Worm (Caenorhabditis elegans) whole organism, L2 larva: ENCODE results near the gene T06D8.2.

Experiments
- C34F6.9 ChIP-seq: fragments of 150-350 bp; optimal IDR thresholded peaks from 2 replicates; lab custom pipeline; 2014; ENCODE audit warnings: missing biosample characterization, missing genetic modification characterization
- F13H6.1 ChIP-seq: sonication (generic microtip); optimal IDR thresholded peaks from 2 replicates; lab custom pipeline; 2016; ENCODE audit warnings: missing genetic modification characterization, missing compliant biosample characterization
- R02D3.7 ChIP-seq: fragments of 150-350 bp; optimal IDR thresholded peaks from 2 replicates; lab custom pipeline; 2014; ENCODE audit warnings: missing biosample characterization, missing genetic modification characterization
- Y55F3AM.14 ChIP-seq: fragments of 200-800 bp; sonication (Bioruptor generic); optimal IDR thresholded peaks from 2 replicates; lab custom pipeline; 2018; ENCODE audit warnings: mild to moderate bottlenecking, missing genetic modification characterization, missing compliant biosample characterization
- ZK546.5 ChIP-seq: sonication (generic microtip); optimal IDR thresholded peaks from 2 replicates; lab custom pipeline; 2017; ENCODE audit warnings: missing biosample characterization, missing genetic modification characterization
- alr-1 ChIP-seq: fragments of 150-350 bp; optimal IDR thresholded peaks from 2 replicates; lab custom pipeline; 2014; ENCODE audit warnings: missing biosample characterization, missing genetic modification characterization
- aly-2 ChIP-seq: fragments of 150-350 bp; optimal IDR thresholded peaks from 2 replicates; lab custom pipeline; 2014; ENCODE audit warnings: missing biosample characterization, missing genetic modification characterization
- ama-1 ChIP-seq: fragments of 150-350 bp; optimal IDR thresholded peaks from 2 replicates; lab custom pipeline; 2018; ENCODE audit warnings: inconsistent platforms
- ceh-16 ChIP-seq: fragments of 150-350 bp; optimal IDR thresholded peaks from 2 replicates; lab custom pipeline; 2014; ENCODE audit warnings: missing biosample characterization, missing genetic modification characterization
- crh-2 ChIP-seq: sonication (generic microtip); optimal IDR thresholded peaks from 2 replicates; lab custom pipeline; 2017; ENCODE audit warnings: missing biosample characterization, missing genetic modification characterization
- dmd-4 ChIP-seq: sonication (generic microtip); optimal IDR thresholded peaks from 2 replicates; lab custom pipeline; 2017; ENCODE audit warnings: missing biosample characterization, missing genetic modification characterization
- egl-27 ChIP-seq: sonication (generic microtip); optimal IDR thresholded peaks from 3 replicates; lab custom pipeline; 2017; ENCODE audit warnings: missing biosample characterization, missing genetic modification reagents, missing genetic modification characterization
- elt-3 ChIP-seq: sonication (generic microtip); optimal IDR thresholded peaks from 2 replicates; lab custom pipeline; 2017; ENCODE audit warnings: missing biosample characterization, missing genetic modification characterization
- fos-1 ChIP-seq: fragments of 150-350 bp; optimal IDR thresholded peaks from 2 replicates; lab custom pipeline; 2014; ENCODE audit warnings: missing biosample characterization, missing genetic modification characterization
- gmeb-1 ChIP-seq: fragments of 150-350 bp; optimal IDR thresholded peaks from 2 replicates; lab custom pipeline; 2014; ENCODE audit warnings: missing biosample characterization, missing genetic modification characterization
- lin-13 ChIP-seq: fragments of 150-350 bp; optimal IDR thresholded peaks from 2 replicates; lab custom pipeline; 2014; ENCODE audit warnings: missing biosample characterization, missing genetic modification reagents, missing genetic modification characterization
- lin-39 ChIP-seq: fragments of 150-350 bp; optimal IDR thresholded peaks from 2 replicates; lab custom pipeline; 2014; ENCODE audit warnings: missing biosample characterization, missing genetic modification reagents, missing genetic modification characterization
- lsy-2 ChIP-seq, 2 experiments: fragments of 150-350 bp in 1 of 2; sonication (generic microtip) in 1 of 2; optimal IDR thresholded peaks; 2 replicates each; lab custom pipeline; 2014 to 2017; ENCODE audit warnings: missing biosample characterization in 2 of 2, missing genetic modification characterization in 2 of 2
- mab-5 ChIP-seq: fragments of 150-350 bp; optimal IDR thresholded peaks from 2 replicates; lab custom pipeline; 2014; ENCODE audit warnings: missing biosample characterization, missing genetic modification characterization
- mdl-1 ChIP-seq, 2 experiments: fragments of 150-350 bp in 1 of 2; sonication (generic microtip) in 1 of 2; optimal IDR thresholded peaks; 2 replicates each; lab custom pipeline; 2017; ENCODE audit warnings: missing biosample characterization in 2 of 2, missing genetic modification characterization in 2 of 2
- nhr-11 ChIP-seq: fragments of 150-350 bp; optimal IDR thresholded peaks from 2 replicates; lab custom pipeline; 2014; ENCODE audit warnings: missing biosample characterization, missing genetic modification characterization
- nhr-129 ChIP-seq: fragments of 150-350 bp; optimal IDR thresholded peaks from 2 replicates; lab custom pipeline; 2014; ENCODE audit warnings: missing biosample characterization, missing genetic modification characterization
- nhr-21 ChIP-seq: fragments of 150-350 bp; optimal IDR thresholded peaks from 2 replicates; lab custom pipeline; 2014; ENCODE audit warnings: missing biosample characterization, missing genetic modification characterization
- nhr-23 ChIP-seq: fragments of 150-350 bp; optimal IDR thresholded peaks from 2 replicates; lab custom pipeline; 2014; ENCODE audit warnings: missing biosample characterization, missing genetic modification reagents, missing genetic modification characterization
- nhr-25 ChIP-seq: fragments of 150-350 bp; sonication (generic microtip); optimal IDR thresholded peaks from 3 replicates; lab custom pipeline; 2014; ENCODE audit warnings: missing biosample characterization, missing genetic modification characterization
- nhr-77 ChIP-seq: fragments of 150-350 bp; optimal IDR thresholded peaks from 2 replicates; lab custom pipeline; 2014; ENCODE audit warnings: missing biosample characterization, missing genetic modification characterization
- skn-1 ChIP-seq: sonication (generic microtip); optimal IDR thresholded peaks from 2 replicates; lab custom pipeline; 2017; ENCODE audit warnings: missing biosample characterization, missing genetic modification characterization
- sma-3 ChIP-seq: sonication (generic microtip); optimal IDR thresholded peaks from 2 replicates; lab custom pipeline; 2016; ENCODE audit warnings: missing genetic modification reagents, missing genetic modification characterization, missing compliant biosample characterization
- sma-9 ChIP-seq, 2 experiments: fragments of 150-350 bp in 1 of 2; sonication (generic microtip) in 1 of 2; optimal IDR thresholded peaks; 2 replicates each; lab custom pipeline; 2014 to 2016; ENCODE audit warnings: missing genetic modification characterization in 2 of 2, mild to moderate bottlenecking in 1 of 2, missing biosample characterization in 1 of 2, missing compliant biosample characterization in 1 of 2, missing genetic modification reagents in 1 of 2, moderate library complexity in 1 of 2
- snpc-4 ChIP-seq: fragments of 150-350 bp; optimal IDR thresholded peaks from 2 replicates; lab custom pipeline; 2014; ENCODE audit warnings: missing biosample characterization, missing genetic modification characterization
- unc-39 ChIP-seq: fragments of 150-350 bp; optimal IDR thresholded peaks from 2 replicates; lab custom pipeline; 2014; ENCODE audit warnings: missing biosample characterization, missing genetic modification characterization
- unc-55 ChIP-seq: fragments of 150-350 bp; sonication (generic microtip); optimal IDR thresholded peaks from 3 replicates; lab custom pipeline; 2014; ENCODE audit warnings: missing biosample characterization, missing genetic modification reagents, missing genetic modification characterization
- unc-62 ChIP-seq: fragments of 150-350 bp; optimal IDR thresholded peaks from 2 replicates; lab custom pipeline; 2014; ENCODE audit warnings: missing biosample characterization, missing genetic modification reagents, missing genetic modification characterization
- ztf-1 ChIP-seq: fragments of 200-800 bp; sonication (Bioruptor generic); conservative IDR thresholded peaks from 2 replicates; pipeline ENCODE4 v1.3.6; 2022; ENCODE audit warnings: missing genetic modification characterization, missing compliant biosample characterization
- ztf-11 ChIP-seq: sonication (generic microtip); optimal IDR thresholded peaks from 2 replicates; lab custom pipeline; 2017; ENCODE audit warnings: missing biosample characterization, missing genetic modification characterization

T06D8.2 gene

DNA sequence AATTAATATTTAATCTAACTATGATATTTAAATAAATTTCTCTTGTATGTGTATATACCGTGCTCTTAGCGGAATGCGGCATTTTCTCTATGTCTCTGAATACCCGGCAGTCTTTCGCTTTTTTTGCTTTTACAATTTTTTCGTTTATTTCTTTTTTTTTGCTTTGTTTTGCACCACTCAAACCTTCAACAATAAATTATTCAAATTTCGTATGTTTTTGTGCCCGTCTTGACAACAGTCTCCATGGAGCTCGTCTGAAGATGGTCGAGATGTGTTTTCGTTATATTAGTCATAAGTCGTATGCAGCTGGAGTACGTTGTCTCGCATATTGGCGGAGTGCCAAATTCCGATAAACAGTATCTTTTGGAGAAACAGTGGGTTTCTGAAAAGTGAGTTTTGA is at the start of gene T06D8.2:
Gene T06D8.2 (plus strand): TSS at position 301 of the 400 bp plus-strand sequence.
- TF ChIP-seq lin-39 (tag; lab: Kevin White, UChicago) (no peak), nhr-11 (tag; lab: Kevin White, UChicago) (no peak), mab-5 (tag; lab: Kevin White, UChicago) (no peak), ama-1 (lab: Kevin White, UChicago) (no peak), elt-3 (no peak), nhr-25 (tag; lab: Kevin White, UChicago) (no peak), snpc-4 (tag; lab: Kevin White, UChicago) (no peak), ztf-11 (no peak), unc-62 (GFP tag; lab: Kevin White, UChicago) (no peak), lsy-2 (tag; optimal IDR thresholded peaks at IDR 0.05; lab: Kevin White, UChicago) (no peak), lin-13 (no peak), egl-27 (tag; lab: Kevin White, UChicago) (no peak), aly-2 (tag; lab: Kevin White, UChicago) (no peak), unc-55 (no peak), alr-1 (tag; lab: Kevin White, UChicago) (no peak), skn-1 (tag; lab: Kevin White, UChicago) (no peak), Y55F3AM.14 (no peak), nhr-77 (tag; lab: Kevin White, UChicago) (no peak), ZK546.5 (tag; lab: Kevin White, UChicago) (no peak), R02D3.7 (tag; lab: Kevin White, UChicago) (no peak)

DNA sequence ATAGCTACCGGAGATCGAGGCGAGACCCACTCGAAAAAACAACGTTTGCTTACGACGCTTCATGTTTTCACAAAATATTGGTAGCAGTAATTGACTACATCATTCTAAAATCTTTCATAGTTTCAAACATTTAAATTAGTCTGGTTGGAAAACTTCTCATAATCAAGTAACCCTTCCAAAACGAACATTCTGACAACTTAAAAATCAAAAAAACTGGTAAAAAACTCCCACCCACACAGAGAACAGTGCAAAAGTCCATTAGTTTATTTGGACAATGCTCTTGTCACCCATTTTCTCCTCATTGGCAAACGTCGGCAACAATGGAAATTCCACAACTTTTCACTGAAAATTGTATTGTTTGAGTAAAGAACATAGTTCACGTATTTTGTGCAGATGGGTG is 49.1 kb upstream of the T06D8.2 start, which contains the start of gene F37H8.6:
Gene F37H8.6 (minus strand): TSS at position 101 of the 400 bp plus-strand sequence.
- no peak for TF ChIP-seq nhr-23 (tag; lab: Kevin White, UChicago)
- no peak for TF ChIP-seq nhr-129
- no peak for TF ChIP-seq ztf-11
- TF ChIP-seq gmeb-1 (tag; lab: Kevin White, UChicago), result no peak
- no peak for TF ChIP-seq unc-39 (tag; lab: Kevin White, UChicago)
- TF ChIP-seq nhr-21 (tag; lab: Kevin White, UChicago), result no peak
- TF ChIP-seq Y55F3AM.14, result no peak
- TF ChIP-seq ama-1 (lab: Kevin White, UChicago), result no peak
- no peak for TF ChIP-seq C34F6.9
- no peak for TF ChIP-seq ZK546.5 (tag; lab: Kevin White, UChicago)
- TF ChIP-seq ceh-16, result no peak

DNA sequence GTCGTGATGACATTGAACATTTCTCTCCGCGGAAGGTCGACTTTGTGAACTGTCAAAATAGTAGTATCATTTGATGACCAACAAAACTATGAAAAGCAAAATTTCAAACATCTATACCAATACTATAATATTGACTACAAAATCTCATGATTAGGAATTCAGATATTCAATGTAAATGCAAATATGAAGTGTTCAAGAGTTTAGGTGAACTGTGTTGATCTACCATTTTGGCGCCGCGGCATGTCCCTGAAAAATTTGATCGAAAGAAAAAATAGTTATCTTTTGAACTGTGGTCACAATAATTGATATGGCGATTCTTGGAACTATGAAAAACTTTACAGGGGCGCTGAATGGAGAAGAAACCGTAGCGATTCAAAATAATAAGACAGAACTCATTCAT is 47.7 kb upstream of the T06D8.2 start:
- TF ChIP-seq nhr-25 (tag; lab: Kevin White, UChicago) (no peak), nhr-21 (tag; lab: Kevin White, UChicago) (no peak), dmd-4 (tag; lab: Kevin White, UChicago) (no peak), mdl-1 (tag; optimal IDR thresholded peaks at IDR 0.05; lab: Kevin White, UChicago) (no peak), sma-3 (no peak), ama-1 (lab: Kevin White, UChicago) (no peak), elt-3 (no peak)

DNA sequence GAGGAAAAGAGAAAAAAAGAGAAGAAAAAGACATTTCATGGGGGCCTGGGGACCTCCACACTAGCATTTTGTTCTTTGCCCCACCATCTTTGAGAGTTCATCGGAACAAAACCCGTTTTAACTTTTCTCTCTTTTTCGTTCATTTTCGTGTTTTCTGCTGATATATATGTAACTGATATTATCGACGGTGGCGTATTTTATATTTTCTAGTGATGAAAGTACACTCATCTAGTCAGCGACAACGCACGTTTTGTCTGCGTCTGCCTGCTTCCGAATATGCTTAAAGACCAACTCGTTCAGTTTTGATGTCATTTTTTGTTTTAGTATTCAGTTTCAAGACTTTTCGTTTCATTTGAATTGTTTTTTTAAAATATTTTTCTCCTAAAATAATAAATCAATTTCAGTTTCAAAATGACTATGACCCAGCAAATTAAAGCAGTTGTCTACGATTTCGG is 45.2 kb upstream of the T06D8.2 start, which contains the start of gene bigr-1:
Gene bigr-1 (plus strand): TSS at position 405 of the 455 bp plus-strand sequence.
- no peak for TF ChIP-seq lin-13
- TF ChIP-seq nhr-129, result peak; percentile 4
- TF ChIP-seq ztf-1 (GFP tag; lab: Robert Waterston, UW), result no peak
- TF ChIP-seq fos-1, result peak; percentile 44
- TF ChIP-seq nhr-21 (tag; lab: Kevin White, UChicago), result peak; percentile 26
- no peak for TF ChIP-seq alr-1 (tag; lab: Kevin White, UChicago)
- TF ChIP-seq mdl-1 (tag; optimal IDR thresholded peaks at IDR 0.05; lab: Kevin White, UChicago), result peak in 1 of 2 experiments; percentile 9
- no peak for TF ChIP-seq aly-2 (tag; lab: Kevin White, UChicago)
- peak; percentile 57 for TF ChIP-seq crh-2 (tag; lab: Kevin White, UChicago)
- peak; percentile 27 for TF ChIP-seq gmeb-1 (tag; lab: Kevin White, UChicago)
- TF ChIP-seq skn-1 (tag; lab: Kevin White, UChicago), result no peak
- TF ChIP-seq sma-9 (GFP tag; optimal IDR thresholded peaks at IDR 0.05; lab: Kevin White, UChicago), result peak; percentile 83
- TF ChIP-seq sma-9 (tag; optimal IDR thresholded peaks at IDR 0.05; lab: Kevin White, UChicago), result no peak
- TF ChIP-seq snpc-4 (tag; lab: Kevin White, UChicago), result no peak
- TF ChIP-seq F13H6.1 (tag; lab: Kevin White, UChicago), result peak; percentile 3
- TF ChIP-seq ZK546.5 (tag; lab: Kevin White, UChicago), result no peak
